Fruit fly (Drosophila melanogaster): ENCODE measurements around the gene CG4194.

- TF ChIP-seq pan (optimal IDR thresholded peaks at IDR 0.05) (no peak), usp (GFP tag; optimal IDR thresholded peaks at IDR 0.05) (no peak), lola (GFP tag; optimal IDR thresholded peaks at IDR 0.05) (no peak), psq (GFP tag; optimal IDR thresholded peaks at IDR 0.05) (no peak), foxo (GFP tag; optimal IDR thresholded peaks at IDR 0.05) (no peak), dl (GFP tag; optimal IDR thresholded peaks at IDR 0.05; ENCODE audit: insufficient read depth in 1 of 2, partially characterized antibody in 2 of 2) (no peak), Hnf4 (GFP tag; optimal IDR thresholded peaks at IDR 0.05) (no peak), fru (GFP tag; optimal IDR thresholded peaks at IDR 0.05) (no peak), Myc (optimal IDR thresholded peaks at IDR 0.05) (no peak), tai (GFP tag; optimal IDR thresholded peaks at IDR 0.05) (no peak), N (GFP tag; optimal IDR thresholded peaks at IDR 0.05) (no peak), Jra (GFP tag; optimal IDR thresholded peaks at IDR 0.05) (no peak)
These were observed 24.6 kb upstream of the CG4194 start, which contains the start of gene CG4325 for dm6 chrX:2043660-2044397.

Measured in whole organism, wandering third instar larva.